Worm (Caenorhabditis elegans) whole organism, L2 larva: Measurements from ENCODE around the gene hlh-11.

Experiments
- C34F6.9 ChIP-seq: fragments of 150-350 bp; optimal IDR thresholded peaks from 2 replicates; lab custom pipeline; 2014; ENCODE audit warnings: missing biosample characterization, missing genetic modification characterization
- Y55F3AM.14 ChIP-seq: fragments of 200-800 bp; sonication (Bioruptor generic); optimal IDR thresholded peaks from 2 replicates; lab custom pipeline; 2018; ENCODE audit warnings: mild to moderate bottlenecking, missing genetic modification characterization, missing compliant biosample characterization
- ZK546.5 ChIP-seq: sonication (generic microtip); optimal IDR thresholded peaks from 2 replicates; lab custom pipeline; 2017; ENCODE audit warnings: missing biosample characterization, missing genetic modification characterization
- alr-1 ChIP-seq: fragments of 150-350 bp; optimal IDR thresholded peaks from 2 replicates; lab custom pipeline; 2014; ENCODE audit warnings: missing biosample characterization, missing genetic modification characterization
- aly-2 ChIP-seq: fragments of 150-350 bp; optimal IDR thresholded peaks from 2 replicates; lab custom pipeline; 2014; ENCODE audit warnings: missing biosample characterization, missing genetic modification characterization
- ama-1 ChIP-seq: fragments of 150-350 bp; optimal IDR thresholded peaks from 2 replicates; lab custom pipeline; 2018; ENCODE audit warnings: inconsistent platforms
- blmp-1 ChIP-seq: sonication (generic microtip); optimal IDR thresholded peaks from 2 replicates; lab custom pipeline; 2017; ENCODE audit warnings: missing genetic modification characterization, mild to moderate bottlenecking, missing compliant biosample characterization, antibody characterized with exemption, moderate library complexity; ENCODE audit not compliant: insufficient read depth
- ceh-82 ChIP-seq: fragments of 150-350 bp; optimal IDR thresholded peaks from 2 replicates; lab custom pipeline; 2014; ENCODE audit warnings: missing biosample characterization, missing genetic modification characterization
- dmd-4 ChIP-seq: sonication (generic microtip); optimal IDR thresholded peaks from 2 replicates; lab custom pipeline; 2017; ENCODE audit warnings: missing biosample characterization, missing genetic modification characterization
- egl-27 ChIP-seq: sonication (generic microtip); optimal IDR thresholded peaks from 3 replicates; lab custom pipeline; 2017; ENCODE audit warnings: missing biosample characterization, missing genetic modification reagents, missing genetic modification characterization
- fos-1 ChIP-seq: fragments of 150-350 bp; optimal IDR thresholded peaks from 2 replicates; lab custom pipeline; 2014; ENCODE audit warnings: missing biosample characterization, missing genetic modification characterization
- gmeb-1 ChIP-seq: fragments of 150-350 bp; optimal IDR thresholded peaks from 2 replicates; lab custom pipeline; 2014; ENCODE audit warnings: missing biosample characterization, missing genetic modification characterization
- lin-11 ChIP-seq: fragments of 150-350 bp; sonication (generic microtip); optimal IDR thresholded peaks from 2 replicates; lab custom pipeline; 2014; ENCODE audit warnings: missing biosample characterization, missing genetic modification characterization, inconsistent platforms, mixed read lengths
- lin-13 ChIP-seq: fragments of 150-350 bp; optimal IDR thresholded peaks from 2 replicates; lab custom pipeline; 2014; ENCODE audit warnings: missing biosample characterization, missing genetic modification reagents, missing genetic modification characterization
- mab-5 ChIP-seq: fragments of 150-350 bp; optimal IDR thresholded peaks from 2 replicates; lab custom pipeline; 2014; ENCODE audit warnings: missing biosample characterization, missing genetic modification characterization
- mbf-1 ChIP-seq: sonication (generic microtip); optimal IDR thresholded peaks from 2 replicates; lab custom pipeline; 2017; ENCODE audit warnings: missing biosample characterization, missing genetic modification characterization
- nhr-12 ChIP-seq: fragments of 150-350 bp; optimal IDR thresholded peaks from 2 replicates; lab custom pipeline; 2014; ENCODE audit warnings: missing biosample characterization, missing genetic modification characterization
- nhr-21 ChIP-seq: fragments of 150-350 bp; optimal IDR thresholded peaks from 2 replicates; lab custom pipeline; 2014; ENCODE audit warnings: missing biosample characterization, missing genetic modification characterization
- nhr-23 ChIP-seq: fragments of 150-350 bp; optimal IDR thresholded peaks from 2 replicates; lab custom pipeline; 2014; ENCODE audit warnings: missing biosample characterization, missing genetic modification reagents, missing genetic modification characterization
- nhr-237 ChIP-seq: fragments of 150-350 bp; optimal IDR thresholded peaks from 2 replicates; lab custom pipeline; 2014; ENCODE audit warnings: missing biosample characterization, missing genetic modification characterization
- nhr-25 ChIP-seq: fragments of 150-350 bp; sonication (generic microtip); optimal IDR thresholded peaks from 3 replicates; lab custom pipeline; 2014; ENCODE audit warnings: missing biosample characterization, missing genetic modification characterization
- nhr-6 ChIP-seq: fragments of 150-350 bp; optimal IDR thresholded peaks from 2 replicates; lab custom pipeline; 2014; ENCODE audit warnings: missing biosample characterization, missing genetic modification characterization
- nhr-77 ChIP-seq: fragments of 150-350 bp; optimal IDR thresholded peaks from 2 replicates; lab custom pipeline; 2014; ENCODE audit warnings: missing biosample characterization, missing genetic modification characterization
- sma-3 ChIP-seq: sonication (generic microtip); optimal IDR thresholded peaks from 2 replicates; lab custom pipeline; 2016; ENCODE audit warnings: missing genetic modification reagents, missing genetic modification characterization, missing compliant biosample characterization
- sma-9 ChIP-seq, 2 experiments: fragments of 150-350 bp in 1 of 2; sonication (generic microtip) in 1 of 2; optimal IDR thresholded peaks; 2 replicates each; lab custom pipeline; 2014 to 2016; ENCODE audit warnings: missing genetic modification characterization in 2 of 2, mild to moderate bottlenecking in 1 of 2, missing biosample characterization in 1 of 2, missing compliant biosample characterization in 1 of 2, missing genetic modification reagents in 1 of 2, moderate library complexity in 1 of 2
- unc-39 ChIP-seq: fragments of 150-350 bp; optimal IDR thresholded peaks from 2 replicates; lab custom pipeline; 2014; ENCODE audit warnings: missing biosample characterization, missing genetic modification characterization
- unc-55 ChIP-seq: fragments of 150-350 bp; sonication (generic microtip); optimal IDR thresholded peaks from 3 replicates; lab custom pipeline; 2014; ENCODE audit warnings: missing biosample characterization, missing genetic modification reagents, missing genetic modification characterization
- unc-62 ChIP-seq: fragments of 150-350 bp; optimal IDR thresholded peaks from 2 replicates; lab custom pipeline; 2014; ENCODE audit warnings: missing biosample characterization, missing genetic modification reagents, missing genetic modification characterization
- zag-1 ChIP-seq: fragments of 150-350 bp; optimal IDR thresholded peaks from 2 replicates; lab custom pipeline; 2014; ENCODE audit warnings: missing biosample characterization, missing genetic modification characterization
- ztf-1 ChIP-seq: fragments of 200-800 bp; sonication (Bioruptor generic); conservative IDR thresholded peaks from 2 replicates; pipeline ENCODE4 v1.3.6; 2022; ENCODE audit warnings: missing genetic modification characterization, missing compliant biosample characterization

The hlh-11 gene

DNA sequence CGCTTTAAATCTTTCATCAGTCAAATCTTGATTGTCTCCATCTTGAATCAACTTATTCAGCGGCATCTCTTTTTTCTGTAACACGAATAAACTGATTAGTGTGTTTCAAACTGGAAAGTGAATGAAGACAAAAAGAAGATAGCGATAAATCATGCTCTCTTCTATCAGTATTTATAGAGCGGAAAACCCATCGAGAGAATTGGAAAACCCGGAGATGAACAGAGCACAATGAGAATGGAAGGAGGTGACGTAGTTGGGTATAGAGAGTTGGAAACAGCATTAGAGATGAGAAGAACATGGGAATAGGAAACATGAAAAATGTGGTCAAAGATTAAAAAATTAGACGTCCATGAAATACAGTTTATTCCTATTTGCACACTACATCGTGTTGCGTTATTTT, 27.4 kb upstream of the hlh-11 start, which contains the start of gene acox-1.5:
TSS of gene acox-1.5 (minus strand) at position 75 of the 400 bp plus-strand sequence.
- TF ChIP-seq sma-9 (GFP tag; optimal IDR thresholded peaks at IDR 0.05; lab: Kevin White, UChicago) (peak; percentile 31), sma-9 (tag; optimal IDR thresholded peaks at IDR 0.05; lab: Kevin White, UChicago) (no peak), sma-3 (GFP tag; lab: Kevin White, UChicago) (no peak), nhr-6 (tag; lab: Kevin White, UChicago) (no peak), fos-1 (peak; percentile 83), egl-27 (tag; lab: Kevin White, UChicago) (no peak), ama-1 (lab: Kevin White, UChicago) (no peak), nhr-77 (no peak), gmeb-1 (tag; lab: Kevin White, UChicago) (no peak), nhr-12 (tag; lab: Kevin White, UChicago) (no peak), nhr-23 (no peak)

DNA sequence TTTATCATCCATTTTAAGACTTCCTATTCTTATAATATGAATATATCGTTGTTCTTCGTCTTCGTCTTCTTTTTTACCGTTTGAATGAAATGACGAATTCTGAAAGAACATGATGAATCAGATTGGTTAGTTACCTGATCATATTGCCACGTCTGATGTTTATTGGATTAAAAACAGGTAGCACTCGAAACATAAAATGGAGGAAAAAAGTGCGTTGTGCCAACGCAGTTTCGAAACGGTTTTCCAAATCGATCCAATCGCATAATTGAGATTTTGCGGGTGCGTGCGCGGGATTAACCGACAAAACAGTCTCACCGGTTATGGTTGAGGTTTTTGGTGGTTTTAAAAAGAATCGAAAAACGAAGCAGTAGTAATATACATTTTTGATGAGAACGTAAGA, 23.9 kb upstream of the hlh-11 start, which contains the start of gene rom-2:
TSS of gene rom-2 (minus strand) at position 101 of the 400 bp plus-strand sequence.
- TF ChIP-seq ztf-1 (GFP tag; lab: Robert Waterston, UW) (no peak), C34F6.9 (no peak), mbf-1 (tag; lab: Kevin White, UChicago) (no peak), egl-27 (tag; lab: Kevin White, UChicago) (no peak), nhr-21 (tag; lab: Kevin White, UChicago) (no peak), lin-11 (tag; lab: Kevin White, UChicago) (no peak), nhr-12 (tag; lab: Kevin White, UChicago) (no peak)

DNA sequence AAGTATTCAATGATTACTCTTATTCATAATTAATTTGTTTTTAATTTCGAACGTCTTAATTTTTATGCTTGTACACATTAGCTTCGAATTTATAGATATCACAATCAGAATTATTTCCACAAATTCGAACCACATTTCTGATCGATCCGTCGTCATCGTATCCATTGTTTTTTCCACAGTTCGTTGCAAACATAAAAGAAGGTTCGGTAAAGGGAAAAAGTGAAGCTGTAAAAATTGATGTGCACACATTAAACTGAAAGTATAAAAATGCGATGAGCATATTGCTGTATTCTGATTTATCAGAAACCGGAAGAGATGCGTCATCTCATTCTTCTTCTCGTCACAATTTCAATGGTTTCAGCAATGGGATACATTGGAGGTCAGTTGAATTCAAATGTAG, 22.5 kb upstream of the hlh-11 start, which contains the start of gene C48B4.12:
TSS of gene C48B4.12 (plus strand) at position 301 of the 400 bp plus-strand sequence.
- TF ChIP-seq blmp-1 (tag; lab: Kevin White, UChicago) (no peak), ztf-1 (GFP tag; lab: Robert Waterston, UW) (no peak)

DNA sequence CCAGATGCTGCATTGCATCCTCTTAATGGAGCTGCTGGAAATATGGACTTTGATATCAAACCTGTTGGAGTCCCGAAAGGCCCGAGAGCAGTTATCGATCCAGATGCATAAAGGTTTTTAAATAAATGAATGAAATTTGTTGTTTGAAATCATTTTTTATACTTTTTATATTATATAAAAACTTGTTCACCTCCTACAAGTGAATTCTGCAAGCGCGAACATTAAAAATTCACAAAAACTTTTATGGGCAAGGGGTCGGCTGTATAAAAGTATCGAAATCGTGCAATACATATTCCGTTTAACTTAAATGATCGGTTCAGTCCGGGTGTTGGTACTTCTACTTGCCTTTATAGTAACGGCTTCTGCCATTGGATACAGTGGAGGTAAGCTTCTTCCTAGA, 21.3 kb upstream of the hlh-11 start, which contains the start of gene F58A4.1:
TSS of gene F58A4.1 (plus strand) at position 301 of the 400 bp plus-strand sequence.
- no peak for TF ChIP-seq nhr-237 (tag; lab: Kevin White, UChicago)
- no peak for TF ChIP-seq ceh-82
- TF ChIP-seq mab-5 (tag; lab: Kevin White, UChicago): no peak
- TF ChIP-seq ZK546.5 (tag; lab: Kevin White, UChicago): no peak
- no peak for TF ChIP-seq lin-13 (GFP tag; lab: Kevin White, UChicago)
- TF ChIP-seq ztf-1 (GFP tag; lab: Robert Waterston, UW): no peak
- no peak for TF ChIP-seq nhr-77
- no peak for TF ChIP-seq zag-1 (tag; lab: Kevin White, UChicago)
- no peak for TF ChIP-seq unc-62 (GFP tag; lab: Kevin White, UChicago)
- TF ChIP-seq egl-27 (tag; lab: Kevin White, UChicago): no peak
- TF ChIP-seq dmd-4 (tag; lab: Kevin White, UChicago): no peak
- TF ChIP-seq aly-2 (tag; lab: Kevin White, UChicago): no peak
- TF ChIP-seq, all 48 proteins: peak for 0

DNA sequence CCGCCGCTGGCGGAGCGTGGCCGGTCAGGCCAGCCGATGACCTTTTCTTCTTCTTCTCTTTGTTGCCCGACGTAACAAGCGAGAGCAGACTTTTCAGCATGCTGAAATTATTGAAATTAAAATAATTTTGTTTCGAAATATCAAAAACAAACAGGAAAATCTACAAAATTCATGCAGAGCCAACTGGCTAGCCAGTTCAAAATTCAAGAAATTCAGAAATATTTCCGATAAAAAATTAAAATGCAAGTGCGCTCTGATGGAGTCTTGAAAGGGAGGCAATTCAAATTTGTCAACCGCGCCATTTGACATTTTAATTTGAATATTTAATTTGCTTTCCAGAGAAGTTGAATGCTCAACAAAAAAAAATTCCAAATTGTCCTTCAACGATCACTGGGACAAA, 18.9 kb upstream of the hlh-11 start, which contains the start of gene F58A4.2:
TSS of gene F58A4.2 (minus strand) at position 101 of the 400 bp plus-strand sequence.
- no peak for TF ChIP-seq alr-1
- no peak for TF ChIP-seq fos-1
- TF ChIP-seq C34F6.9: no peak
- no peak for TF ChIP-seq gmeb-1 (tag; lab: Kevin White, UChicago)
- no peak for TF ChIP-seq unc-55

DNA sequence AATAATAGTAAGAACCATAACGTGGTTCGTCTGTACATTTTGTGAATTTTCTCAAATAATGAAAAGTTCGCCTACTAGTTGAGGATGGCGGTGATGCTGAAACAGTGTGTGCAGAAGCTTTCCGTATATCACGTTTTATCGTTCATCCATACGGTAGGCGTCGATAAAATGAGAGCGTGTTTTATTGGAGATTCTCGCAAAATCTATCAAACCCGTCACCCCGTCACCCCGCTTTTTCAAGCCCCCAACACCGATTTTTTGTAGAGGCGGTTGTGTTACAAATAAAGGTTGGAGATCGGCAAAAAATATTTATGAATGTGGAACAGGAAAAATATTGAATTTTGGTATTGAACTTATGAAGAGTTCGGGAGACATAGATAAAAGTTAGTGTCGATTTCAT, 10.9 kb upstream of the hlh-11 start, which contains the start of gene clec-161:
TSS of gene clec-161 (minus strand) at position 101 of the 400 bp plus-strand sequence.
- no peak for TF ChIP-seq unc-62 (GFP tag; lab: Kevin White, UChicago)
- TF ChIP-seq egl-27 (tag; lab: Kevin White, UChicago): no peak
- TF ChIP-seq nhr-25 (tag; lab: Kevin White, UChicago): no peak
- no peak for TF ChIP-seq nhr-77
- no peak for TF ChIP-seq ztf-1 (GFP tag; lab: Robert Waterston, UW)
- no peak for TF ChIP-seq Y55F3AM.14 (GFP tag; lab: Kevin White, UChicago)
- TF ChIP-seq nhr-21 (tag; lab: Kevin White, UChicago): no peak
- no peak for TF ChIP-seq nhr-23
- TF ChIP-seq unc-39 (tag; lab: Kevin White, UChicago): no peak
- no peak for TF ChIP-seq C34F6.9
